Fruit fly (Drosophila melanogaster) whole organism, embryonic: ENCODE results near the gene CG31087.

Experiments
- Adf1 ChIP-seq: fragments of 200-800 bp; sonication (Bioruptor generic); IDR thresholded peaks from 2 replicates; pipeline ENCODE4 v1.3.6; 2022; ENCODE audit warnings: missing biosample characterization, missing genetic modification characterization
- CG10274 ChIP-seq: fragments of 200-800 bp; sonication (Bioruptor generic); optimal IDR thresholded peaks from 3 replicates; lab custom pipeline; 2017; ENCODE audit warnings: missing biosample characterization, mild to moderate bottlenecking, missing genetic modification characterization
- CG11723 ChIP-seq: fragments of 200-800 bp; sonication (Bioruptor generic); optimal IDR thresholded peaks from 2 replicates; lab custom pipeline; 2017; ENCODE audit warnings: missing biosample characterization, mild to moderate bottlenecking, missing genetic modification characterization
- CG12744 ChIP-seq: fragments of 200-800 bp; sonication (Bioruptor generic); optimal IDR thresholded peaks from 2 replicates; lab custom pipeline; 2016; ENCODE audit warnings: missing biosample characterization, missing genetic modification characterization
- CG12769 ChIP-seq: fragments of 200-800 bp; sonication (Bioruptor generic); optimal IDR thresholded peaks from 2 replicates; lab custom pipeline; 2019; ENCODE audit warnings: missing biosample characterization, mild to moderate bottlenecking, missing genetic modification characterization, moderate library complexity
- CG13123 ChIP-seq: fragments of 200-800 bp; sonication (Bioruptor generic); optimal IDR thresholded peaks from 2 replicates; lab custom pipeline; 2016; ENCODE audit warnings: missing biosample characterization, missing genetic modification characterization
- CG1602 ChIP-seq: fragments of 200-800 bp; sonication (Bioruptor generic); optimal IDR thresholded peaks from 3 replicates; lab custom pipeline; 2016; ENCODE audit warnings: missing biosample characterization, missing genetic modification characterization
- CG17328 ChIP-seq: fragments of 200-800 bp; sonication (Bioruptor generic); IDR thresholded peaks from 2 replicates; pipeline ENCODE4 v1.3.6; 2022; ENCODE audit warnings: missing biosample characterization, missing genetic modification characterization
- CG18764 ChIP-seq: fragments of 200-800 bp; sonication (Bioruptor generic); optimal IDR thresholded peaks from 3 replicates; lab custom pipeline; 2016; ENCODE audit warnings: missing biosample characterization, missing genetic modification characterization
- CG30403 ChIP-seq: fragments of 200-800 bp; sonication (Bioruptor generic); optimal IDR thresholded peaks from 3 replicates; lab custom pipeline; 2016; ENCODE audit warnings: missing biosample characterization, missing genetic modification characterization
- CG31365 ChIP-seq: fragments of 200-800 bp; sonication (Bioruptor generic); optimal IDR thresholded peaks from 2 replicates; lab custom pipeline; 2018; ENCODE audit warnings: missing biosample characterization, mild to moderate bottlenecking, missing genetic modification characterization
- CG32532 ChIP-seq: fragments of 200-800 bp; sonication (Bioruptor generic); IDR thresholded peaks from 2 replicates; pipeline ENCODE4 v1.3.6; 2022; ENCODE audit warnings: missing biosample characterization, missing genetic modification characterization
- CG32767 ChIP-seq: fragments of 200-800 bp; sonication (Bioruptor generic); IDR thresholded peaks from 2 replicates; pipeline ENCODE4 v1.3.6; 2022; ENCODE audit warnings: missing biosample characterization, missing genetic modification characterization
- CG3838 ChIP-seq: fragments of 200-800 bp; sonication (Bioruptor generic); optimal IDR thresholded peaks from 3 replicates; lab custom pipeline; 2016; ENCODE audit warnings: missing biosample characterization, missing genetic modification characterization
- CG4282 ChIP-seq: fragments of 200-800 bp; sonication (Bioruptor generic); optimal IDR thresholded peaks from 2 replicates; lab custom pipeline; 2016; ENCODE audit warnings: missing biosample characterization, missing genetic modification characterization
- CG4404 ChIP-seq: fragments of 200-800 bp; sonication (Bioruptor generic); IDR thresholded peaks from 2 replicates; pipeline ENCODE4 v1.3.6; 2022; ENCODE audit warnings: missing biosample characterization, missing genetic modification characterization
- CG4707 ChIP-seq: fragments of 200-800 bp; sonication (Bioruptor generic); optimal IDR thresholded peaks from 2 replicates; lab custom pipeline; 2018; ENCODE audit warnings: missing biosample characterization, mild to moderate bottlenecking, missing genetic modification characterization, moderate library complexity
- CG7745 ChIP-seq: fragments of 200-800 bp; sonication (Bioruptor generic); optimal IDR thresholded peaks from 2 replicates; lab custom pipeline; 2018; ENCODE audit warnings: missing biosample characterization, mild to moderate bottlenecking, missing genetic modification characterization, moderate library complexity
- CG8944 ChIP-seq: fragments of 200-800 bp; sonication (Bioruptor generic); optimal IDR thresholded peaks from 3 replicates; lab custom pipeline; 2016; ENCODE audit warnings: missing biosample characterization, missing genetic modification characterization
- CG9727 ChIP-seq: fragments of 200-800 bp; sonication (Bioruptor generic); optimal IDR thresholded peaks from 3 replicates; lab custom pipeline; 2017; ENCODE audit warnings: missing biosample characterization, mild to moderate bottlenecking, missing genetic modification characterization
- D19A ChIP-seq: fragments of 200-800 bp; optimal IDR thresholded peaks from 3 replicates; lab custom pipeline; 2019; ENCODE audit warnings: missing biosample characterization, mild to moderate bottlenecking, missing genetic modification characterization, moderate library complexity
- D19B ChIP-seq: fragments of 200-800 bp; sonication (Bioruptor generic); optimal IDR thresholded peaks from 2 replicates; lab custom pipeline; 2017; ENCODE audit warnings: missing biosample characterization, mild to moderate bottlenecking, missing genetic modification characterization
- Gsc ChIP-seq: fragments of 200-800 bp; sonication (Bioruptor generic); IDR thresholded peaks from 2 replicates; pipeline ENCODE4 v1.3.6; 2022; ENCODE audit warnings: missing biosample characterization, missing genetic modification characterization
- Gug ChIP-seq: fragments of 200-800 bp; sonication (Bioruptor generic); IDR thresholded peaks from 4 replicates; pipeline ENCODE4 v1.3.6; 2022; ENCODE audit warnings: missing biosample characterization, missing genetic modification characterization
- HLH54F ChIP-seq: fragments of 200-800 bp; sonication (Bioruptor generic); optimal IDR thresholded peaks from 3 replicates; lab custom pipeline; 2016; ENCODE audit warnings: missing biosample characterization, missing genetic modification characterization
- NK7.1 ChIP-seq: fragments of 200-800 bp; sonication (Bioruptor generic); optimal IDR thresholded peaks from 3 replicates; lab custom pipeline; 2016; ENCODE audit warnings: missing biosample characterization, missing genetic modification characterization
- Nf-YA ChIP-seq: fragments of 200-800 bp; sonication (Bioruptor generic); IDR thresholded peaks from 2 replicates; pipeline ENCODE4 v1.3.6; 2022; ENCODE audit warnings: missing biosample characterization, missing genetic modification characterization
- Oaz ChIP-seq: fragments of 200-800 bp; sonication (Bioruptor generic); IDR thresholded peaks from 2 replicates; pipeline ENCODE4 v1.3.6; 2022; ENCODE audit warnings: missing biosample characterization, missing genetic modification characterization
- Optix ChIP-seq: fragments of 200-800 bp; sonication (Bioruptor generic); IDR thresholded peaks from 3 replicates; pipeline ENCODE4 v1.3.6; 2022; ENCODE audit warnings: missing biosample characterization, missing genetic modification characterization
- Pdp1 ChIP-seq, 2 experiments: fragments of 200-800 bp; sonication (Bioruptor generic); optimal IDR thresholded peaks; 3 replicates each; lab custom pipeline; 2016; ENCODE audit warnings: missing biosample characterization in 2 of 2, missing genetic modification characterization in 2 of 2, mild to moderate bottlenecking in 1 of 2, moderate library complexity in 1 of 2
- Ptx1 ChIP-seq: fragments of 200-800 bp; sonication (Bioruptor generic); IDR thresholded peaks from 2 replicates; pipeline ENCODE4 v1.3.6; 2022; ENCODE audit warnings: missing biosample characterization, missing genetic modification characterization
- Ravus ChIP-seq: fragments of 200-800 bp; sonication (Bioruptor generic); IDR thresholded peaks from 2 replicates; pipeline ENCODE4 v1.3.6; 2022; ENCODE audit warnings: missing biosample characterization, missing genetic modification characterization
- Usf ChIP-seq: fragments of 200-800 bp; sonication (Bioruptor generic); optimal IDR thresholded peaks from 2 replicates; lab custom pipeline; 2017; ENCODE audit warnings: missing genotype, missing biosample characterization, missing genetic modification characterization
- al ChIP-seq: fragments of 200-800 bp; sonication (Bioruptor generic); IDR thresholded peaks from 2 replicates; pipeline ENCODE4 v1.3.6; 2022; ENCODE audit warnings: missing biosample characterization, missing genetic modification characterization
- aop ChIP-seq: fragments of 200-800 bp; sonication (Bioruptor generic); IDR thresholded peaks from 2 replicates; pipeline ENCODE4 v1.3.6; 2022; ENCODE audit warnings: missing biosample characterization, missing genetic modification characterization
- ase ChIP-seq: fragments of 200-800 bp; sonication (Bioruptor generic); IDR thresholded peaks from 3 replicates; pipeline ENCODE4 v1.3.6; 2022; ENCODE audit warnings: missing biosample characterization, missing genetic modification characterization
- ato ChIP-seq: fragments of 200-800 bp; sonication (Bioruptor generic); IDR thresholded peaks from 2 replicates; pipeline ENCODE4 v1.3.6; 2022; ENCODE audit warnings: missing biosample characterization, missing genetic modification characterization; ENCODE audit not compliant: partially characterized antibody
- bbx ChIP-seq: fragments of 200-800 bp; sonication (Bioruptor generic); IDR thresholded peaks from 2 replicates; pipeline ENCODE4 v1.3.6; 2022; ENCODE audit warnings: missing biosample characterization, missing genetic modification characterization; ENCODE audit not compliant: partially characterized antibody
- cg ChIP-seq: fragments of 200-800 bp; sonication (Bioruptor generic); optimal IDR thresholded peaks from 3 replicates; lab custom pipeline; 2019; ENCODE audit warnings: missing biosample characterization, mild to moderate bottlenecking, missing genetic modification characterization, moderate library complexity
- crc ChIP-seq: fragments of 200-800 bp; sonication (Bioruptor generic); optimal IDR thresholded peaks from 2 replicates; lab custom pipeline; 2016; ENCODE audit warnings: missing biosample characterization, missing genetic modification characterization
- dm ChIP-seq: fragments of 200-800 bp; sonication (Bioruptor generic); optimal IDR thresholded peaks from 3 replicates; lab custom pipeline; 2016; ENCODE audit warnings: missing biosample characterization, missing genetic modification characterization
- dmrt11E ChIP-seq: fragments of 200-800 bp; sonication (Bioruptor generic); optimal IDR thresholded peaks from 3 replicates; lab custom pipeline; 2018; ENCODE audit warnings: missing biosample characterization, mild to moderate bottlenecking, missing genetic modification characterization, moderate library complexity
- gem ChIP-seq: fragments of 200-800 bp; sonication (Bioruptor generic); optimal IDR thresholded peaks from 2 replicates; lab custom pipeline; 2019; ENCODE audit warnings: missing biosample characterization, mild to moderate bottlenecking, missing genetic modification characterization, moderate library complexity
- h ChIP-seq: fragments of >200 bp; optimal IDR thresholded peaks from 2 replicates; lab custom pipeline; 2017
- hth ChIP-seq: fragments of >200 bp; optimal IDR thresholded peaks from 2 replicates; lab custom pipeline; 2017; ENCODE audit warnings: inconsistent platforms
- nom ChIP-seq: fragments of 200-800 bp; sonication (Bioruptor generic); optimal IDR thresholded peaks from 2 replicates; lab custom pipeline; 2017; ENCODE audit warnings: missing biosample characterization, missing genetic modification characterization, mild to moderate bottlenecking, moderate library complexity, missing genetic modification reagents
- psq ChIP-seq: fragments of 200-800 bp; sonication (Bioruptor generic); optimal IDR thresholded peaks from 2 replicates; lab custom pipeline; 2017; ENCODE audit warnings: missing biosample characterization, missing genetic modification characterization
- run ChIP-seq: fragments of 200-800 bp; sonication (Bioruptor generic); optimal IDR thresholded peaks from 3 replicates; lab custom pipeline; 2018; ENCODE audit warnings: missing biosample characterization, mild to moderate bottlenecking, missing genetic modification characterization
- sens-2 ChIP-seq: fragments of 200-800 bp; sonication (Bioruptor generic); IDR thresholded peaks from 2 replicates; pipeline ENCODE4 v1.3.6; 2022; ENCODE audit warnings: missing biosample characterization, missing genetic modification characterization
- sna ChIP-seq: fragments of 200-800 bp; sonication (Bioruptor generic); IDR thresholded peaks from 2 replicates; pipeline ENCODE4 v1.3.6; 2022; ENCODE audit warnings: missing biosample characterization, missing genetic modification characterization; ENCODE audit not compliant: partially characterized antibody
- sob ChIP-seq: fragments of 200-800 bp; sonication (Bioruptor generic); IDR thresholded peaks from 2 replicates; pipeline ENCODE4 v1.3.6; 2022; ENCODE audit warnings: missing biosample characterization, missing genetic modification characterization
- vvl ChIP-seq: fragments of 200-800 bp; sonication (Bioruptor generic); IDR thresholded peaks from 2 replicates; pipeline ENCODE4 v1.3.6; 2022; ENCODE audit warnings: missing biosample characterization, missing genetic modification characterization
- zfh2 ChIP-seq: fragments of 200-800 bp; sonication (Bioruptor generic); optimal IDR thresholded peaks from 2 replicates; lab custom pipeline; 2016; ENCODE audit warnings: missing biosample characterization, missing genetic modification characterization

CG31087 gene

dm6 chr3R:25262322-25262761, 51.3 kb downstream of the CG31087 start, which contains the start of the genes Kdsr and CG11858 (continued):
- TF ChIP-seq sens-2 (GFP tag; lab: Robert Waterston, UW) (no peak), Usf (GFP tag; lab: Kevin White, UChicago) (no peak), HLH54F (GFP tag; lab: Kevin White, UChicago) (peak; percentile 43), Gug (no peak), al (peak; percentile 61), bbx (no peak), Gsc (no peak), Optix (GFP tag; lab: Robert Waterston, UW) (no peak), Ravus (peak; percentile 11; the same call in 1 of the 2 replicates), CG7745 (no peak), CG32532 (peak; percentile 68), h (lab: Kevin White, UChicago) (no peak), D19A (no peak), nom (GFP tag; lab: Kevin White, UChicago) (no peak), cg (GFP tag; lab: Kevin White, UChicago) (no peak), hth (no peak), CG8944 (GFP tag; lab: Kevin White, UChicago) (peak; percentile 28), CG12769 (tag; lab: Kevin White, UChicago) (peak; percentile 68), Ptx1 (GFP tag; lab: Robert Waterston, UW) (peak; percentile 81), ato (GFP tag; lab: Robert Waterston, UW) (no peak), run (tag; lab: Kevin White, UChicago) (peak; percentile 2), crc (GFP tag; lab: Kevin White, UChicago) (no peak), Oaz (GFP tag; lab: Robert Waterston, UW) (no peak), CG17328 (GFP tag; lab: Robert Waterston, UW) (peak; percentile 65), Nf-YA (GFP tag; lab: Robert Waterston, UW) (no peak), aop (GFP tag; lab: Robert Waterston, UW) (no peak), gem (tag; lab: Kevin White, UChicago) (no peak), dmrt11E (peak; percentile 52), Pdp1 (GFP tag; optimal IDR thresholded peaks at IDR 0.05; lab: Kevin White, UChicago) (peak; percentile 63 to 70), CG11723 (GFP tag; lab: Kevin White, UChicago) (no peak), CG4707 (GFP tag; lab: Kevin White, UChicago) (no peak), NK7.1 (GFP tag; lab: Kevin White, UChicago) (no peak), sob (peak; percentile 72), zfh2 (peak; percentile 71), CG12744 (GFP tag; lab: Kevin White, UChicago) (peak; percentile 40), CG10274 (GFP tag; lab: Kevin White, UChicago) (no peak), CG1602 (GFP tag; lab: Kevin White, UChicago) (peak; percentile 12), CG4404 (GFP tag; lab: Robert Waterston, UW) (peak; percentile 47; the same call in 1 of the 2 replicates), CG18764 (GFP tag; lab: Kevin White, UChicago) (peak; percentile 27), CG13123 (peak; percentile 6), CG4282 (GFP tag; lab: Kevin White, UChicago) (no peak), CG9727 (peak; percentile 53), CG31365 (tag; lab: Kevin White, UChicago) (no peak), psq (GFP tag; lab: Kevin White, UChicago) (peak; percentile 9), D19B (GFP tag; lab: Kevin White, UChicago) (no peak), vvl (GFP tag; lab: Robert Waterston, UW) (peak; percentile 91), sna (GFP tag; lab: Robert Waterston, UW) (no peak), Adf1 (GFP tag; lab: Robert Waterston, UW) (peak; percentile 54), dm (GFP tag; lab: Kevin White, UChicago) (peak; percentile 74), CG32767 (peak; percentile 23; the same call in 1 of the 2 replicates), CG3838 (GFP tag; lab: Kevin White, UChicago) (peak; percentile 42), CG30403 (peak; percentile 82), ase (peak; percentile 45; the same call in 1 of the 3 replicates)
